Fruit fly (Drosophila melanogaster) whole organism, adult: ENCODE results near the gene CG11560.
A peak's percentile ranks its signal among the peaks of the same experiment; 100 is the strongest.

Source experiments
- CG33017 ChIP-seq: fragments of 200-800 bp; sonication (Bioruptor generic); optimal IDR thresholded peaks from 2 replicates; lab custom pipeline; 2018; ENCODE audit warnings: missing biosample characterization, mild to moderate bottlenecking, missing genetic modification characterization, moderate library complexity
- CG7045 ChIP-seq: fragments of 200-800 bp; sonication (Bioruptor generic); optimal IDR thresholded peaks from 2 replicates; lab custom pipeline; 2017; ENCODE audit warnings: missing biosample characterization, mild to moderate bottlenecking, missing genetic modification characterization
- Clk ChIP-seq: fragments of 200-800 bp; sonication (Bioruptor generic); optimal IDR thresholded peaks from 2 replicates; lab custom pipeline; 2017; ENCODE audit warnings: missing biosample characterization, missing genetic modification characterization
- Crg-1 ChIP-seq: fragments of 200-800 bp; sonication (Bioruptor generic); optimal IDR thresholded peaks from 2 replicates; lab custom pipeline; 2016; ENCODE audit warnings: missing biosample characterization, missing genetic modification characterization
- Mnt ChIP-seq: fragments of 200-800 bp; sonication (Bioruptor generic); optimal IDR thresholded peaks from 2 replicates; lab custom pipeline; 2016; ENCODE audit warnings: missing biosample characterization, mild to moderate bottlenecking, missing genetic modification characterization
- cic ChIP-seq: fragments of 200-800 bp; sonication (Bioruptor generic); optimal IDR thresholded peaks from 2 replicates; lab custom pipeline; 2017; ENCODE audit warnings: missing biosample characterization, mild to moderate bottlenecking, missing genetic modification characterization, moderate library complexity
- cnc ChIP-seq, 2 experiments: fragments of >200 bp; optimal IDR thresholded peaks; 2 replicates each; lab custom pipeline; 2017
- kay ChIP-seq: fragments of 200-800 bp; sonication (Bioruptor generic); peaks from one replicate; lab custom pipeline; 2016; ENCODE audit warnings: missing biosample characterization, missing genetic modification characterization, borderline replicate concordance
- tj ChIP-seq: fragments of 200-800 bp; sonication (Bioruptor generic); optimal IDR thresholded peaks from 3 replicates; lab custom pipeline; 2017; ENCODE audit warnings: missing biosample characterization, mild to moderate bottlenecking, missing genetic modification characterization, moderate library complexity
- toe ChIP-seq: fragments of 200-800 bp; sonication (Bioruptor generic); optimal IDR thresholded peaks from 2 replicates; lab custom pipeline; 2016; ENCODE audit warnings: missing biosample characterization, missing genetic modification characterization

DNA sequence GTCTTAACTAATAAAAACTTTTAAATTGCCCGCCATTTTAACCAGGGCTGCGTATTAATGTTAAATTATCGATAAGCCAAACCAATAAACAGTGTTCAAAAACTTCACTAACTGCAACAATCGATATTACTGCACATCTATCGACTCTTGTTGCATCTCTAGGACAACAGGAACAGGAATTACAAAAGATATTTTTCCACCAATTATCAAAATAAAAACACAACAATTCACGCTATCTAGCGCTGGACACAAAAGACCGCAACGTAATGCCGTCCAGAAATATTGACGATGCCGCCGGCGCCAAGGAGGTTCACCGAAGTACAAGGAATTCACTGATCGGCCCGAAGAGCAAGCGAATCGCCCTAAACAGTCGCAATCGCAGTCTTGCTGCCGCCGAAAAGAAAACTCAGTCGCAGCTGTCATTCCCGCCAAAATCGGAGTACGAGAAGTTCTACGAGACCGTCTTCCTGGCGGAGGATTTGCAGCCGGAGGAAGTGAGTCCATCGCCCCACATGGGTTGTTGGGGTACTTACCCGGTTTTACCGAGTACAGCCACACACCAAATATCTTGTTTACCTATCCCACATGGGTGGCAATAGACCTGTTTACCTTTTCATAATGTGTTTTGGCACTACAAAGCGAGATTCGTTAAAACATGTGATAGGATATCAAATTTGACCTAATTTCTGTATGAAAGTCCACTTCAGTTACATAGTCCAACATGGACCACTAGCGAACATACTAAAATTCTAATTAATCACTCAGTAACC is 3.7 kb upstream of the CG11560 start, which contains the start of gene vers:
- TF ChIP-seq cic (no peak), Mnt (GFP tag; lab: Kevin White, UChicago) (peak; percentile 31), CG33017 (tag; lab: Kevin White, UChicago) (no peak), cnc (optimal IDR thresholded peaks at IDR 0.05; lab: Kevin White, UChicago) (no peak), CG7045 (GFP tag; lab: Kevin White, UChicago) (no peak), Clk (GFP tag; lab: Kevin White, UChicago) (no peak), tj (GFP tag; lab: Kevin White, UChicago) (no peak), kay (GFP tag; lab: Kevin White, UChicago) (no peak), Crg-1 (GFP tag; lab: Kevin White, UChicago) (no peak), toe (GFP tag; lab: Kevin White, UChicago) (no peak)
